Worm (Caenorhabditis elegans): ENCODE measurements around the gene W09D6.5.
A peak's percentile ranks its signal among the peaks of the same experiment; 100 is the strongest.
"Not testable (repeated sequence)": the region's sequence is repeated elsewhere in the genome, so short reads cannot be mapped to it uniquely, and the experiment has no call there.

Gene W09D6.5

DNA sequence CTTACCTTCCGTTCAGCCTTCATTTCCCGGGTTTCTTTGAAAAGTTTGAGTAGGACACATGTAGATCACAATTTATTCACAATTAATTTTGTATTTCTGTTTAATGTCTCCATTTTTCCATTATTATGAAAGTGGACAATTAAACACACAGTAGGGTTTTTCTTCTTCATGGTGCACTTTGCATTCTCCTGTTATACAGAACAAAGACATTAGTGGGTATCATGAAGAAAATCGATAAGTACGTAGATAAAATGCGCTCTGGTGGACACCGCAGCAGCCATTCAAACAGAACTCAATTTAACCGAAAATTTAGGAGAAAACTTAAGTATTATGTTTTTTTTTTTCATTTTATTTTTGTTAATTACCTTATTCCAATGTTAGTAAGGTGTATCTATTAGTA is 41.1 kb downstream of the W09D6.5 start:
- no peak for TF ChIP-seq unc-130 (GFP tag; optimal IDR thresholded peaks at IDR 0.05)
- TF ChIP-seq nfya-1 (tag; optimal IDR thresholded peaks at IDR 0.05; ENCODE audit: borderline replicate concordance, insufficient read depth) = no peak
- TF ChIP-seq nhr-90 (tag; optimal IDR thresholded peaks at IDR 0.05) = no peak
- no peak for TF ChIP-seq B0019.2 (GFP tag; conservative IDR thresholded peaks at IDR 0.05)
- no peak for TF ChIP-seq athp-1 (tag; optimal IDR thresholded peaks at IDR 0.05)
- TF ChIP-seq atf-7 (tag; optimal IDR thresholded peaks at IDR 0.05) = no peak
- TF ChIP-seq Y67H2A.10 (GFP tag; conservative IDR thresholded peaks at IDR 0.05) = no peak
- no peak for TF ChIP-seq nfya-2 (GFP tag; IDR thresholded peaks at IDR 0.05)
- TF ChIP-seq tbx-9 (tag; optimal IDR thresholded peaks at IDR 0.05; ENCODE audit: borderline replicate concordance) = no peak
- TF ChIP-seq ama-1 (optimal IDR thresholded peaks at IDR 0.05) = no peak
- TF ChIP-seq ama-1 (GFP tag; optimal IDR thresholded peaks at IDR 0.05) = no peak
- TF ChIP-seq lsl-1 (GFP tag; optimal IDR thresholded peaks at IDR 0.05) = no peak
- no peak for TF ChIP-seq C06A6.2 (GFP tag; conservative IDR thresholded peaks at IDR 0.05)
- no peak for TF ChIP-seq hmg-1.2 (GFP tag; IDR thresholded peaks at IDR 0.05)
- TF ChIP-seq snpc-1.1 (tag; optimal IDR thresholded peaks at IDR 0.05; ENCODE audit: insufficient read depth) = no peak
- no peak for TF ChIP-seq Y95B8A.8 (GFP tag; IDR thresholded peaks at IDR 0.05)

DNA sequence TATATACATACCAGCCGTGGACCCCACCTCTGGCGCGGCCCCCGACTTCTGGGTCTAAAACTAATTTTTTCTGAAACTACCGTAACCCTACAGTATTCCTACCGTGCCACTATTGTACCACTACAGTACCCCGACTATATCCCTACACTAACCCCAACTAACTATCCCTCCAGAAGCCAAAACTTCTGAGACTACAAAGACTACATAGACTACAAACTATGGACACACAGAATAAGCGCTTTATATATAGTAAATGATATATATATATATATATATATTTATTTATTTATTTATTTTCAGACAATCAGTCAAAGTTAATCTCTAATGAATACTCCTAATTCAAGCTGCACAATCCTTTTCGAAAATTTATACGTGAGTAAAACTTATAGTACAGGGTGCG is 43.2 kb downstream of the W09D6.5 start, which contains the start of gene pha-1:
pha-1 (plus strand) TSS at position 301 of the 400 bp plus-strand sequence.
- TF ChIP-seq D2030.7 (GFP tag; IDR thresholded peaks at IDR 0.05); mcd-1 (GFP tag; IDR thresholded peaks at IDR 0.05); C06A6.2 (GFP tag; conservative IDR thresholded peaks at IDR 0.05): not testable (repeated sequence)

DNA sequence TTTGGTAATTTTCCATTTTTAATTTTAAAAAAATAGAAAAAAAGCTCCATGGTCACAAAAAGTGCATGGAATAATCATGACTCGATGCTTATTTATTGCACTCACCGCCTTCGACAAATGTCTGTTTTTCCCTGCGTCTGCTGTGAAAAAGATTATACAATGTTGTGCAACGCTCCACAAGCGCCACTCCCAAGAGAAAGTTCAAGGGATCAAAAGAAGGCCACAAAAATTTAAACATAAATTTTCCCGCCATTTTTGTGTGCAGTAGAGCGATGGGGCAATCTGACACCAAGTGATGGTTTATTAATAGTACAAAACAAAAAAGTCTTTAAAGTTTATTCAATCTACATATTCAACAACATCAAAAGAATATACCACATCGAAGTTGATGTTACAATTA is 50.6 kb downstream of the W09D6.5 start, which contains the start of gene fbxa-128:
fbxa-128 (minus strand) TSS at position 192 of the 400 bp plus-strand sequence.
- TF ChIP-seq mxl-1 (tag; optimal IDR thresholded peaks at IDR 0.05) (no peak), mcd-1 (GFP tag; IDR thresholded peaks at IDR 0.05) (peak; percentile 22; the same call in 1 of the 2 replicates), cebp-1 (GFP tag; IDR thresholded peaks at IDR 0.05) (no peak), cebp-1 (tag; optimal IDR thresholded peaks at IDR 0.05) (no peak), nhr-80 (tag; optimal IDR thresholded peaks at IDR 0.05) (peak; percentile 54), lir-1 (GFP tag; conservative IDR thresholded peaks at IDR 0.05) (no peak), Y53G8AR.9 (GFP tag; conservative IDR thresholded peaks at IDR 0.05) (no peak), attf-5 (GFP tag; optimal IDR thresholded peaks at IDR 0.05) (peak; percentile 71), hmg-1.2 (GFP tag; IDR thresholded peaks at IDR 0.05) (peak; percentile 11; the same call in 1 of the 2 replicates), repo-1 (tag; optimal IDR thresholded peaks at IDR 0.05) (no peak), F22D6.2 (tag; optimal IDR thresholded peaks at IDR 0.05) (no peak), lsl-1 (GFP tag; optimal IDR thresholded peaks at IDR 0.05) (no peak), nhr-90 (tag; optimal IDR thresholded peaks at IDR 0.05) (no peak), ceh-58 (GFP tag; IDR thresholded peaks at IDR 0.05) (no peak), somi-1 (GFP tag; optimal IDR thresholded peaks at IDR 0.05) (no peak), Y95B8A.8 (GFP tag; IDR thresholded peaks at IDR 0.05) (no peak), nfya-2 (GFP tag; IDR thresholded peaks at IDR 0.05) (no peak), lsy-27 (tag; optimal IDR thresholded peaks at IDR 0.05; ENCODE audit: borderline replicate concordance, insufficient read depth) (no peak)
